Worm (Caenorhabditis elegans): ENCODE data around the gene srv-4.

srv-4 gene

ce11 chrIV:4318056-4318455, 29.8 kb upstream of the srv-4 start:
- TF ChIP-seq mdl-1 (tag; optimal IDR thresholded peaks at IDR 0.05) = no peak

DNA sequence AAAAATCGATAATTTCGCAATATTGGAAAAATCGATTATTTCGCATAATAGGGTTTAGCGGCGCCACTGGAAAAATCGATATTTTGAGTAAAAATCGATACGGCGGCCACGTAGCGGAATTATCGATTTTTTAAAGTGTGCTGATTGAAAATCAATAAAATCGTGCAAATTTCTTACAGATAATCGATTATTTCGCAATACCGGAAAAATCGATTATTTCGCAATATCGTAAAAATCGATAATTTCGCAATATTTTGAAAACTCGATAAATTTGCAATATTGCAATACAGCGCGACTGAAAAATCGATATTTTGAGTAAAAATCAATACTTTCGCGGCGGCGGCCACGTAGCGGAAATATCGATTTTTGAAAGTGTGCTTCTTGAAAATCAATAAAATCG, 29.4 kb upstream of the srv-4 start:
- no peak for TF ChIP-seq nhr-129 (tag; optimal IDR thresholded peaks at IDR 0.05)
- no peak for TF ChIP-seq egl-27 (tag; optimal IDR thresholded peaks at IDR 0.05)
- no peak for TF ChIP-seq nhr-21 (tag; optimal IDR thresholded peaks at IDR 0.05)
- no peak for TF ChIP-seq unc-39 (tag; optimal IDR thresholded peaks at IDR 0.05)
- no peak for TF ChIP-seq nhr-11 (tag; optimal IDR thresholded peaks at IDR 0.05)
- TF ChIP-seq mab-5 (tag; optimal IDR thresholded peaks at IDR 0.05) = no peak
- no peak for TF ChIP-seq F13H6.1 (tag; optimal IDR thresholded peaks at IDR 0.05)
- TF ChIP-seq blmp-1 (tag; optimal IDR thresholded peaks at IDR 0.05; ENCODE audit: insufficient read depth) = no peak
- no peak for TF ChIP-seq mdl-1 (tag; optimal IDR thresholded peaks at IDR 0.05)
- no peak for TF ChIP-seq aly-2 (tag; optimal IDR thresholded peaks at IDR 0.05)
- TF ChIP-seq nhr-77 (tag; optimal IDR thresholded peaks at IDR 0.05) = no peak
- no peak for TF ChIP-seq dmd-4 (tag; optimal IDR thresholded peaks at IDR 0.05)
- TF ChIP-seq fos-1 (tag; optimal IDR thresholded peaks at IDR 0.05) = no peak
- no peak for TF ChIP-seq elt-3 (tag; optimal IDR thresholded peaks at IDR 0.05)

DNA sequence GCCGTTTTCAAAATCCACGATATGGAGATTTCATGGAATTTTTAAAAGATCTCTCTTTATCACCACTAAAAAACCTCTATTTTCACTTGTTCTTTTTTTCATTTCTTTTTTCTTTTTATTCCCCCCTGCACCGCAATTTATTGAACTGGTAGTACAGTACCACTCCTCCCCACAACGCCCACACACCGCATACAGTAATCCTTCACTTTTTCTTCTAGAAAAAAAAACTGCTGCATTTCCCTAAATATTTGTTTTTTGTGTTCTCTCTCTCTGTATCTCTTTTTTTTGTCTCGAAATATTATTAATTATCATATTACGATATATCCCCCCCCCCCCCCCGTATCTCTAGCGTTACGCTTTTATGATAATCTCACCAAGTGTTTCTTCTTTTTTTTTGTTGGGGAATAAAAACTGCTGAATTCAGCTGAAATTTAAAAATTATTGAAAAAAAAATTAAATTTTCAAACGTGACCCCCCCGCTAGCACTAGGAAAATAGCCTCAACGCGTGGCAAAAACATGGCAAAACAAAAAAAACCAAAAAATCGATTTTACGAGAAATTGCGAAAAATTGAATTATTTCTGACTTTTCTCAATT, 28.7 kb upstream of the srv-4 start, which contains the start of gene Y24D9B.1:
Gene Y24D9B.1 (plus strand): TSS at position 546 of the 596 bp plus-strand sequence.
- TF ChIP-seq nhr-23 (tag; optimal IDR thresholded peaks at IDR 0.05) = no peak
- no peak for TF ChIP-seq lin-39 (tag; optimal IDR thresholded peaks at IDR 0.05)
- TF ChIP-seq ZK546.5 (tag; optimal IDR thresholded peaks at IDR 0.05) = no peak
- TF ChIP-seq nhr-237 (tag; optimal IDR thresholded peaks at IDR 0.05) = no peak
- TF ChIP-seq ceh-16 (tag; optimal IDR thresholded peaks at IDR 0.05) = no peak
- TF ChIP-seq F13H6.1 (tag; optimal IDR thresholded peaks at IDR 0.05) = no peak
- TF ChIP-seq lin-13 (GFP tag; optimal IDR thresholded peaks at IDR 0.05) = no peak
- no peak for TF ChIP-seq unc-62 (GFP tag; optimal IDR thresholded peaks at IDR 0.05)
- no peak for TF ChIP-seq nhr-25 (tag; optimal IDR thresholded peaks at IDR 0.05)
- no peak for TF ChIP-seq sem-4 (tag; optimal IDR thresholded peaks at IDR 0.05)
- TF ChIP-seq zag-1 (tag; optimal IDR thresholded peaks at IDR 0.05) = no peak
- TF ChIP-seq Y55F3AM.14 (GFP tag; optimal IDR thresholded peaks at IDR 0.05) = no peak
- no peak for TF ChIP-seq nhr-129 (tag; optimal IDR thresholded peaks at IDR 0.05)
- TF ChIP-seq sma-3 (GFP tag; optimal IDR thresholded peaks at IDR 0.05) = no peak
- no peak for TF ChIP-seq ama-1 (optimal IDR thresholded peaks at IDR 0.05)
- no peak for TF ChIP-seq ceh-82 (tag; optimal IDR thresholded peaks at IDR 0.05)
- TF ChIP-seq R02D3.7 (tag; optimal IDR thresholded peaks at IDR 0.05) = no peak
- no peak for TF ChIP-seq nhr-10 (tag; optimal IDR thresholded peaks at IDR 0.05)
- no peak for TF ChIP-seq nhr-6 (tag; optimal IDR thresholded peaks at IDR 0.05)

- TF ChIP-seq R02D3.7 (tag; optimal IDR thresholded peaks at IDR 0.05) = no peak
- TF ChIP-seq unc-55 (GFP tag; optimal IDR thresholded peaks at IDR 0.05) = no peak
- TF ChIP-seq F13H6.1 (tag; optimal IDR thresholded peaks at IDR 0.05) = no peak
- TF ChIP-seq nhr-23 (tag; optimal IDR thresholded peaks at IDR 0.05) = no peak
- TF ChIP-seq ztf-4 (tag; optimal IDR thresholded peaks at IDR 0.05) = no peak
- TF ChIP-seq crh-2 (tag; optimal IDR thresholded peaks at IDR 0.05) = no peak
- no peak for TF ChIP-seq lin-39 (tag; optimal IDR thresholded peaks at IDR 0.05)
- TF ChIP-seq mbf-1 (tag; optimal IDR thresholded peaks at IDR 0.05) = no peak
- no peak for TF ChIP-seq Y55F3AM.14 (GFP tag; optimal IDR thresholded peaks at IDR 0.05)
Measured at ce11 chrIV:4307227-4307946, 19.2 kb upstream of the srv-4 start, which contains the start of gene set-9. set-9 (plus strand) TSS chrIV:4307896.

DNA sequence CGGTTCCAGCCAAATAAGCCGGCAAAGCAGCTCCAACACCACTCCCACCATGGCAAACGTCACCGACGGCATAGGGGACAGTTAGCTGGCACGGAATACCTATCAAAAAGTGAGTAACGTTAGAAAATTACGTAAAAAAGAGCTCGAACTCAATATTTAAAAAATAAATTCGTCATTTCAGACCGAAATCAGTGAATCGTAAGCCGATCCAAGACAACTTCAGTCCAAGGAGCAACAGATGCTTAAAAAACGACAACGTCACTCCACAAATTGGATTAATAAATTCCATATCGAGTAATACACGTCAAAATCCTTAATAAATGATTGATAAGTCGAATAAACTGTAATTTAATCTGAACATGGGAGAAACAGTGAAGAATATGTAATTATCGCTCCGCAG, 18.1 kb upstream of the srv-4 start:
- TF ChIP-seq lin-39 (tag; optimal IDR thresholded peaks at IDR 0.05) = no peak
- no peak for TF ChIP-seq lin-13 (GFP tag; optimal IDR thresholded peaks at IDR 0.05)
- no peak for TF ChIP-seq gmeb-1 (tag; optimal IDR thresholded peaks at IDR 0.05)
- no peak for TF ChIP-seq mab-5 (tag; optimal IDR thresholded peaks at IDR 0.05)
- TF ChIP-seq nhr-129 (tag; optimal IDR thresholded peaks at IDR 0.05) = no peak
- TF ChIP-seq ama-1 (optimal IDR thresholded peaks at IDR 0.05) = no peak
